Worm (Caenorhabditis elegans): ENCODE measurements around the gene C01C4.3.
A peak's percentile ranks its signal among the peaks of the same experiment; 100 is the strongest.

The C01C4.3 gene

ce11 chrX:3694172-3694571, 2.5 kb upstream of the C01C4.3 start (continued):
- TF ChIP-seq nhr-48 (tag; optimal IDR thresholded peaks at IDR 0.05) (no peak), mdt-29 (GFP tag; IDR thresholded peaks at IDR 0.05) (0 out of 2 replicates have a peak, but pooled peaks have one; percentile 37), vab-7 (GFP tag; IDR thresholded peaks at IDR 0.05) (peak; percentile 58; the same call in 1 of the 2 replicates), unc-62 (GFP tag; optimal IDR thresholded peaks at IDR 0.05 in 1 of 2) (no peak), unc-62 (tag; optimal IDR thresholded peaks at IDR 0.05) (no peak), nhr-11 (tag; optimal IDR thresholded peaks at IDR 0.05) (peak; percentile 56), ceh-32 (tag; optimal IDR thresholded peaks at IDR 0.05; ENCODE audit: poor library complexity) (no peak), mes-2 (tag; optimal IDR thresholded peaks at IDR 0.05; ENCODE audit: poor library complexity, severe bottlenecking) (peak; percentile 65), rbr-2 (tag; optimal IDR thresholded peaks at IDR 0.05) (peak; percentile 79), F49E8.2 (tag; optimal IDR thresholded peaks at IDR 0.05; ENCODE audit: borderline replicate concordance) (no peak), hlh-30 (tag; optimal IDR thresholded peaks at IDR 0.05; ENCODE audit: insufficient read depth) (peak; percentile 78), madf-5 (GFP tag; IDR thresholded peaks at IDR 0.05) (no peak)

ce11 chrX:3695826-3696225, 877 bp upstream of the C01C4.3 start:
- TF ChIP-seq dmd-6 (GFP tag; IDR thresholded peaks at IDR 0.05) (peak; percentile 15; the same call in 1 of the 2 replicates), saeg-2 (GFP tag; IDR thresholded peaks at IDR 0.05) (no peak), mes-2 (tag; optimal IDR thresholded peaks at IDR 0.05; ENCODE audit: poor library complexity, severe bottlenecking) (no peak), dve-1 (tag; optimal IDR thresholded peaks at IDR 0.05; ENCODE audit: insufficient read depth) (peak; percentile 6), ama-1 (optimal IDR thresholded peaks at IDR 0.05) (no peak), hlh-11 (tag; optimal IDR thresholded peaks at IDR 0.05) (peak; percentile 24), nhr-28 (tag; optimal IDR thresholded peaks at IDR 0.05) (peak; percentile 11), hlh-30 (tag; optimal IDR thresholded peaks at IDR 0.05; ENCODE audit: insufficient read depth) (peak; percentile 56)

- peak; percentile 95; the same call in 1 of the 2 replicates for TF ChIP-seq Y75B8A.6 (GFP tag; IDR thresholded peaks at IDR 0.05)
- peak; percentile 82 for TF ChIP-seq ceh-44 (GFP tag; IDR thresholded peaks at IDR 0.05)
- peak; percentile 62 for TF ChIP-seq hlh-11 (tag; optimal IDR thresholded peaks at IDR 0.05)
- peak; percentile 23 for TF ChIP-seq zip-2 (tag; optimal IDR thresholded peaks at IDR 0.05)
- TF ChIP-seq dmd-9 (GFP tag; IDR thresholded peaks at IDR 0.05) = peak; percentile 84
- peak; percentile 84 for TF ChIP-seq ceh-20 (GFP tag; IDR thresholded peaks at IDR 0.05)
- TF ChIP-seq nhr-237 (tag; optimal IDR thresholded peaks at IDR 0.05) = no peak
- peak; percentile 10 for TF ChIP-seq ces-1 (GFP tag; optimal IDR thresholded peaks at IDR 0.05)
- TF ChIP-seq zfp-3 (GFP tag; conservative IDR thresholded peaks at IDR 0.05) = peak; percentile 70; the same call in 1 of the 2 replicates
- peak; percentile 65 for TF ChIP-seq dve-1 (tag; optimal IDR thresholded peaks at IDR 0.05; ENCODE audit: insufficient read depth)
- peak; percentile 19 for TF ChIP-seq nhr-11 (tag; optimal IDR thresholded peaks at IDR 0.05)
- no peak for TF ChIP-seq egl-27 (tag; optimal IDR thresholded peaks at IDR 0.05)
- TF ChIP-seq lin-29 (GFP tag; IDR thresholded peaks at IDR 0.05) = peak; percentile 27; the same call in 1 of the 2 replicates
- TF ChIP-seq nhr-6 (tag; optimal IDR thresholded peaks at IDR 0.05) = no peak
- no peak for TF ChIP-seq nhr-25 (tag; optimal IDR thresholded peaks at IDR 0.05; ENCODE audit: borderline replicate concordance, insufficient read depth)
- TF ChIP-seq daf-12 (tag; optimal IDR thresholded peaks at IDR 0.05) = no peak
- no peak for TF ChIP-seq cey-2 (tag; optimal IDR thresholded peaks at IDR 0.05; ENCODE audit: borderline replicate concordance, insufficient read depth)
- no peak for TF ChIP-seq fos-1 (tag; optimal IDR thresholded peaks at IDR 0.05)
- TF ChIP-seq T26A8.4 (GFP tag; IDR thresholded peaks at IDR 0.05) = peak; percentile 81
- TF ChIP-seq egl-43 (GFP tag; IDR thresholded peaks at IDR 0.05) = peak; percentile 98
- TF ChIP-seq Y5F2A.4 (GFP tag; optimal IDR thresholded peaks at IDR 0.05) = peak; percentile 67
- TF ChIP-seq ceh-62 (tag; optimal IDR thresholded peaks at IDR 0.05) = no peak
- no peak for TF ChIP-seq zip-11 (GFP tag; IDR thresholded peaks at IDR 0.05)
- TF ChIP-seq Y48G9A.11 (GFP tag; IDR thresholded peaks at IDR 0.05) = peak; percentile 64; the same call in 1 of the 2 replicates
- TF ChIP-seq nhr-42 (GFP tag; IDR thresholded peaks at IDR 0.05) = peak; percentile 78; the same call in 1 of the 2 replicates
- no peak for TF ChIP-seq ZK546.5 (tag; optimal IDR thresholded peaks at IDR 0.05)
- no peak for TF ChIP-seq nhr-76 (tag; optimal IDR thresholded peaks at IDR 0.05)
- peak; percentile 58 for TF ChIP-seq ceh-32 (tag; optimal IDR thresholded peaks at IDR 0.05; ENCODE audit: poor library complexity)
- TF ChIP-seq madf-5 (GFP tag; IDR thresholded peaks at IDR 0.05) = peak in 1 of 2 experiments; percentile 56; a peak in 1 of 4 replicates
- TF ChIP-seq dmd-8 (GFP tag; IDR thresholded peaks at IDR 0.05) = peak; percentile 89
- no peak for TF ChIP-seq ceh-28 (tag; optimal IDR thresholded peaks at IDR 0.05)
- peak; percentile 94 for TF ChIP-seq F26F4.8 (GFP tag; conservative IDR thresholded peaks at IDR 0.05)
- no peak for TF ChIP-seq nhr-102 (tag; optimal IDR thresholded peaks at IDR 0.05)
Measured at ce11 chrX:3697623-3698022, 920 bp downstream of the C01C4.3 start.
